Fruit fly (Drosophila melanogaster): ENCODE measurements around the gene Nhe1.

Gene Nhe1

DNA sequence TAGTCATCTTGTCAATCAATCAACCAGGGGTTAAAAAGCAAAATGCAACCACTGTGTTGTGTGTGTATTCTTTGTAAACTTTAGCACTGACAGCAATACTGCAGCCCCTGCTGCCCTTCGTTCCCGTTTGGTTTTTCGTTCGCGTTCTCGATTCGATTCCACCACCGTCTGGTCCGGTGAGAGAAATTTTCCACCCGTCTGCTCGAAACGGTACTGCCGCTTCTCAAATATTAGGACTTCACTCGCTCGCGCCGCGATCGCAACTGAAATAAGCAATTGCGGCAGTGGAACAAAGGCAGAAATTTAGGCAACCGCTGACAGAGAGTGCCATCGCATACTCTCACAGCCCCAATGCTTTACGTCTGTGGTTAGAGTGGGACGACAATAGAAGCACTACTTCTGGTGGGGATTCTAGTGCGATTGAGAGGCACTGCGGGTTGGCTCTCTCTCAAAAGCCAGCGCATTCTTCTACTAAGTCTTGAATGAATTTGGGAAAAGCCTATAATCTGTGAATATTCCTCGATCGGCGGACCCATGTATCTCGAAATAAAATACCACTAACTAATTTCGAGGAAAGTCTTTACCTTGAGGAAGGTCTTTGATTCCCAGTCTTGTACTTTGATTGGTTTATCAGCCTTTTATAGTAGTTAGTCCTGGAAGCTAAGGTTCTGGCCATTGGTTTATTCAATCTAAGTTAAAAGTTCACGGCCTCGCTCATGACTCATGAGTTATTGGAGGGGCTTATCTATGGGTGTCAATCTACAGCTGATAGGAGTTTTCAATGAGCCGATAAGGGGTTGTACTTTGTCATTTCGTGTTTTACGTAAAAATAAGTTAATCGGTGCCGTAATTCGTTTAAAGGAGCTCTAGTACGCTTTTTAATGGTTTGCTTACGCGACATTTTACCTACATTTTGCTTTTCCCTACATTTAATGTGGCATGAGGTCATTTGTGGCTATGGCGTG, 22.7 kb upstream of the Nhe1 start (continued):
- peak; percentile 66 for TF ChIP-seq CG31365 (tag; optimal IDR thresholded peaks at IDR 0.05)
- no peak for TF ChIP-seq Scr (GFP tag; IDR thresholded peaks at IDR 0.05; ENCODE audit: partially characterized antibody)
- peak; percentile 67 for TF ChIP-seq Atf6 (GFP tag; IDR thresholded peaks at IDR 0.05)
- TF ChIP-seq trh (GFP tag; optimal IDR thresholded peaks at IDR 0.05), result no peak
- no peak for TF ChIP-seq Rx (GFP tag; IDR thresholded peaks at IDR 0.05)
- TF ChIP-seq CG43689 (GFP tag; IDR thresholded peaks at IDR 0.05), result no peak
- peak; percentile 39 for TF ChIP-seq CG10431 (GFP tag; optimal IDR thresholded peaks at IDR 0.05)
- TF ChIP-seq CG10209 (GFP tag; optimal IDR thresholded peaks at IDR 0.05), result no peak
- TF ChIP-seq phol (tag; optimal IDR thresholded peaks at IDR 0.05), result no peak
- TF ChIP-seq Vsx1 (GFP tag; optimal IDR thresholded peaks at IDR 0.05), result peak; percentile 25
- no peak for TF ChIP-seq CG17186 (GFP tag; optimal IDR thresholded peaks at IDR 0.05)
- TF ChIP-seq CG13894 (tag; optimal IDR thresholded peaks at IDR 0.05), result peak; percentile 83
- TF ChIP-seq Spps (tag; optimal IDR thresholded peaks at IDR 0.05), result no peak
- peak; percentile 90 for TF ChIP-seq CG10543 (GFP tag; optimal IDR thresholded peaks at IDR 0.05)
- no peak for TF ChIP-seq CG16815 (GFP tag; optimal IDR thresholded peaks at IDR 0.05)
- TF ChIP-seq mirr (GFP tag; optimal IDR thresholded peaks at IDR 0.05), result peak; percentile 78
- TF ChIP-seq en (GFP tag; optimal IDR thresholded peaks at IDR 0.05), result peak; percentile 13
- 0 out of 2 replicates have a peak, but pooled peaks have one; percentile 10 for TF ChIP-seq klu (GFP tag; IDR thresholded peaks at IDR 0.05)
- no peak for TF ChIP-seq fd96Cb (tag; optimal IDR thresholded peaks at IDR 0.05)
- TF ChIP-seq CG16813 (GFP tag; IDR thresholded peaks at IDR 0.05; ENCODE audit: partially characterized antibody), result no peak
- TF ChIP-seq CG33557 (GFP tag; optimal IDR thresholded peaks at IDR 0.05), result peak; percentile 18
- no peak for TF ChIP-seq Sox100B (GFP tag; optimal IDR thresholded peaks at IDR 0.05)
- no peak for TF ChIP-seq Ravus (GFP tag; IDR thresholded peaks at IDR 0.05)
- TF ChIP-seq CG4820 (GFP tag; optimal IDR thresholded peaks at IDR 0.05), result no peak
- peak; percentile 21 for TF ChIP-seq odd (GFP tag; optimal IDR thresholded peaks at IDR 0.05)
- peak; percentile 56; the same call in 1 of the 2 replicates for TF ChIP-seq aop (GFP tag; IDR thresholded peaks at IDR 0.05)
- TF ChIP-seq tna (GFP tag; IDR thresholded peaks at IDR 0.05; ENCODE audit: partially characterized antibody), result peak; percentile 42; the same call in 1 of the 2 replicates
- TF ChIP-seq Deaf1 (tag; optimal IDR thresholded peaks at IDR 0.05), result peak; percentile 74
- TF ChIP-seq CG15269 (tag; optimal IDR thresholded peaks at IDR 0.05), result peak; percentile 18
- TF ChIP-seq Hr51 (GFP tag; optimal IDR thresholded peaks at IDR 0.05), result no peak
- peak; percentile 62; the same call in 2 of the 3 replicates for TF ChIP-seq mld (GFP tag; IDR thresholded peaks at IDR 0.05; ENCODE audit: partially characterized antibody)
- no peak for TF ChIP-seq CG15011 (GFP tag; optimal IDR thresholded peaks at IDR 0.05)
- no peak for TF ChIP-seq CG18011 (GFP tag; optimal IDR thresholded peaks at IDR 0.05)
- TF ChIP-seq CG6683 (GFP tag; optimal IDR thresholded peaks at IDR 0.05), result no peak
- TF ChIP-seq Ets65A (GFP tag), result no peak
- peak; percentile 96 for TF ChIP-seq Med (GFP tag)
- peak in 1 of 2 experiments; percentile 8 for TF ChIP-seq insv (GFP tag; optimal IDR thresholded peaks at IDR 0.05)
- TF ChIP-seq CG12219 (GFP tag; optimal IDR thresholded peaks at IDR 0.05), result no peak
- peak; percentile 69; the same call in 2 of the 3 replicates for TF ChIP-seq Opbp (GFP tag; IDR thresholded peaks at IDR 0.05; ENCODE audit: partially characterized antibody)
- no peak for TF ChIP-seq Doc2 (GFP tag; IDR thresholded peaks at IDR 0.05)
- TF ChIP-seq CG9727 (GFP tag; optimal IDR thresholded peaks at IDR 0.05), result no peak
- no peak for TF ChIP-seq Elba2 (GFP tag; optimal IDR thresholded peaks at IDR 0.05)
- TF ChIP-seq sisA (GFP tag; IDR thresholded peaks at IDR 0.05), result no peak
- peak; percentile 1 for TF ChIP-seq CG7556 (GFP tag; optimal IDR thresholded peaks at IDR 0.05)
- TF ChIP-seq HmgD (GFP tag; optimal IDR thresholded peaks at IDR 0.05), result peak; percentile 20
- TF ChIP-seq CG4730 (GFP tag; IDR thresholded peaks at IDR 0.05), result no peak
- no peak; the same call in 1 of the 2 replicates for TF ChIP-seq GATAe (GFP tag; conservative IDR thresholded peaks at IDR 0.05)

Data from whole organism, embryonic.